Fruit fly (Drosophila melanogaster): ENCODE data around the gene CG8892.

- TF ChIP-seq CG8478 (optimal IDR thresholded peaks at IDR 0.05): no peak
- TF ChIP-seq CTCF (optimal IDR thresholded peaks at IDR 0.05): no peak
Observed at dm6 chr2L:4930541-4930940, 50.9 kb downstream of the CG8892 start.

All from S2 (cell line).